Worm (Caenorhabditis elegans) whole organism, L4 larva: ENCODE measurements around the gene lips-5.

Experiments
- R02D3.7 ChIP-seq: fragments of 150-350 bp; sonication (generic microtip); optimal IDR thresholded peaks from 3 replicates; lab custom pipeline; 2014; ENCODE audit warnings: missing biosample characterization, missing genetic modification characterization
- aha-1 ChIP-seq: fragments of 150-350 bp; peaks from one replicate; lab custom pipeline; 2014; ENCODE audit warnings: missing biosample characterization, missing genetic modification characterization
- arid-1 ChIP-seq: fragments of 200-800 bp; sonication (Bioruptor generic); conservative IDR thresholded peaks from 2 replicates; pipeline ENCODE4 v1.3.6; 2022; ENCODE audit warnings: missing genetic modification reagents, missing genetic modification characterization, missing compliant biosample characterization
- ceh-20 ChIP-seq: fragments of 200-800 bp; sonication (Bioruptor generic); IDR thresholded peaks from 2 replicates; pipeline ENCODE4 v1.3.6; 2022; ENCODE audit warnings: missing genetic modification reagents, missing genetic modification characterization, missing compliant biosample characterization
- ceh-32 ChIP-seq: sonication (generic microtip); optimal IDR thresholded peaks from 2 replicates; lab custom pipeline; 2016; ENCODE audit warnings: mild to moderate bottlenecking, missing genetic modification characterization, missing compliant biosample characterization; ENCODE audit not compliant: poor library complexity
- ceh-82 ChIP-seq: sonication (generic microtip); optimal IDR thresholded peaks from 2 replicates; lab custom pipeline; 2017; ENCODE audit warnings: missing biosample characterization, missing genetic modification characterization
- ctbp-1 ChIP-seq: fragments of 200-800 bp; sonication (Bioruptor generic); IDR thresholded peaks from 2 replicates; pipeline ENCODE4 v1.3.6; 2022; ENCODE audit warnings: missing genetic modification reagents, missing genetic modification characterization, missing compliant biosample characterization
- daf-16 ChIP-seq, 3 experiments: sonication (generic microtip); optimal IDR thresholded peaks; 2 replicates each; lab custom pipeline; 2016 to 2017; ENCODE audit warnings: missing genetic modification characterization in 3 of 3, missing genetic modification reagents in 3 of 3, mild to moderate bottlenecking in 2 of 3, missing compliant biosample characterization in 2 of 3, missing biosample characterization in 1 of 3, moderate library complexity in 1 of 3
- daf-8 ChIP-seq: fragments of 200-800 bp; sonication (Bioruptor generic); IDR thresholded peaks from 2 replicates; pipeline ENCODE4 v1.3.6; 2022; ENCODE audit warnings: missing genetic modification characterization, missing compliant biosample characterization
- dmd-6 ChIP-seq: fragments of 200-800 bp; sonication (Bioruptor generic); IDR thresholded peaks from 2 replicates; pipeline ENCODE4 v1.3.6; 2022; ENCODE audit warnings: missing genetic modification reagents, missing genetic modification characterization, missing compliant biosample characterization
- dmd-8 ChIP-seq: fragments of 200-800 bp; sonication (Bioruptor generic); IDR thresholded peaks from 2 replicates; pipeline ENCODE4 v1.3.6; 2022; ENCODE audit warnings: missing genetic modification characterization, missing compliant biosample characterization
- fos-1 ChIP-seq: fragments of 150-350 bp; optimal IDR thresholded peaks from 2 replicates; lab custom pipeline; 2014; ENCODE audit warnings: missing biosample characterization, missing genetic modification characterization
- hif-1 ChIP-seq, 2 experiments: sonication (generic microtip); optimal IDR thresholded peaks; 2 replicates each; lab custom pipeline; 2016 to 2017; ENCODE audit warnings: missing compliant biosample characterization in 2 of 2, missing genetic modification characterization in 2 of 2, missing genetic modification reagents in 2 of 2, missing genotype in 2 of 2, mild to moderate bottlenecking in 1 of 2
- hlh-11 ChIP-seq: fragments of 200-800 bp; sonication (Bioruptor generic); optimal IDR thresholded peaks from 2 replicates; lab custom pipeline; 2018; ENCODE audit warnings: mild to moderate bottlenecking, missing genetic modification characterization, missing compliant biosample characterization
- hlh-30 ChIP-seq: sonication (generic microtip); optimal IDR thresholded peaks from 2 replicates; lab custom pipeline; 2017; ENCODE audit warnings: antibody characterized with exemption, mild to moderate bottlenecking, missing genetic modification characterization, missing compliant biosample characterization; ENCODE audit not compliant: insufficient read depth
- hmg-1.1 ChIP-seq: fragments of 200-800 bp; sonication (Bioruptor generic); IDR thresholded peaks from 2 replicates; pipeline ENCODE4 v1.3.6; 2022; ENCODE audit warnings: missing genetic modification reagents, missing genetic modification characterization, missing compliant biosample characterization
- lin-29 ChIP-seq: fragments of 200-800 bp; sonication (Bioruptor generic); IDR thresholded peaks from 2 replicates; pipeline ENCODE4 v1.3.6; 2022; ENCODE audit warnings: missing genetic modification reagents, missing genetic modification characterization, missing compliant biosample characterization
- lin-38 ChIP-seq: fragments of 200-800 bp; sonication (Bioruptor generic); IDR thresholded peaks from 2 replicates; pipeline ENCODE4 v1.3.6; 2022; ENCODE audit warnings: missing genetic modification reagents, missing genetic modification characterization, missing compliant biosample characterization
- lir-3 ChIP-seq: sonication (generic microtip); optimal IDR thresholded peaks from 2 replicates; lab custom pipeline; 2016; ENCODE audit warnings: mild to moderate bottlenecking, missing genetic modification characterization, missing compliant biosample characterization
- madf-5 ChIP-seq, 2 experiments: fragments of 200-800 bp; sonication (Bioruptor generic); IDR thresholded peaks; 2 replicates each; pipeline ENCODE4 v1.3.6; 2022; ENCODE audit warnings: missing compliant biosample characterization in 2 of 2, missing genetic modification characterization in 2 of 2
- madf-9 ChIP-seq: fragments of 200-800 bp; sonication (Bioruptor generic); conservative IDR thresholded peaks from 2 replicates; pipeline ENCODE4 v1.3.6; 2022; ENCODE audit warnings: missing genetic modification reagents, missing genetic modification characterization, missing compliant biosample characterization
- mdl-1 ChIP-seq, 2 experiments: fragments of 150-350 bp in 1 of 2; sonication (generic microtip) in 1 of 2; optimal IDR thresholded peaks; 2 replicates each; lab custom pipeline; 2014 to 2017; ENCODE audit warnings: missing biosample characterization in 2 of 2, missing genetic modification characterization in 2 of 2
- mxl-2 ChIP-seq: fragments of 200-800 bp; sonication (Bioruptor generic); conservative IDR thresholded peaks from 2 replicates; pipeline ENCODE4 v1.3.6; 2022; ENCODE audit warnings: missing genetic modification reagents, missing genetic modification characterization, missing compliant biosample characterization
- nhr-11 ChIP-seq: fragments of 150-350 bp; optimal IDR thresholded peaks from 2 replicates; lab custom pipeline; 2014; ENCODE audit warnings: missing biosample characterization, missing genetic modification characterization
- nhr-28 ChIP-seq: fragments of 150-350 bp; optimal IDR thresholded peaks from 2 replicates; lab custom pipeline; 2014; ENCODE audit warnings: missing biosample characterization, missing genetic modification characterization
- nhr-42 ChIP-seq: fragments of 200-800 bp; sonication (Bioruptor generic); IDR thresholded peaks from 2 replicates; pipeline ENCODE4 v1.3.6; 2022; ENCODE audit warnings: missing genetic modification characterization, missing compliant biosample characterization
- nhr-48 ChIP-seq: sonication (generic microtip); optimal IDR thresholded peaks from 2 replicates; lab custom pipeline; 2016; ENCODE audit warnings: mild to moderate bottlenecking, missing genetic modification characterization, missing compliant biosample characterization
- nhr-6 ChIP-seq: fragments of 150-350 bp; optimal IDR thresholded peaks from 2 replicates; lab custom pipeline; 2014; ENCODE audit warnings: missing biosample characterization, missing genetic modification characterization
- nhr-76 ChIP-seq: fragments of 150-350 bp; optimal IDR thresholded peaks from 2 replicates; lab custom pipeline; 2014; ENCODE audit warnings: missing biosample characterization, missing genetic modification characterization
- pqm-1 ChIP-seq: sonication (generic microtip); optimal IDR thresholded peaks from 2 replicates; lab custom pipeline; 2017; ENCODE audit warnings: missing biosample characterization, missing genetic modification characterization
- rbr-2 ChIP-seq: sonication (generic microtip); optimal IDR thresholded peaks from 2 replicates; lab custom pipeline; 2016; ENCODE audit warnings: missing genotype, missing genetic modification characterization, missing compliant biosample characterization
- sdz-12 ChIP-seq: fragments of 200-800 bp; sonication (Bioruptor generic); optimal IDR thresholded peaks from 2 replicates; lab custom pipeline; 2018; ENCODE audit warnings: mild to moderate bottlenecking, missing genetic modification characterization, missing compliant biosample characterization
- skn-1 ChIP-seq: fragments of 150-350 bp; optimal IDR thresholded peaks from 2 replicates; lab custom pipeline; 2014; ENCODE audit warnings: missing biosample characterization, missing genetic modification characterization
- spr-1 ChIP-seq: sonication (generic microtip); optimal IDR thresholded peaks from 2 replicates; lab custom pipeline; 2016; ENCODE audit warnings: mild to moderate bottlenecking, missing genetic modification characterization, missing compliant biosample characterization
- spr-3 ChIP-seq: fragments of 200-800 bp; sonication (Bioruptor generic); optimal IDR thresholded peaks from 2 replicates; lab custom pipeline; 2018; ENCODE audit warnings: mild to moderate bottlenecking, missing genetic modification characterization, missing compliant biosample characterization
- unc-62 ChIP-seq, 3 experiments: fragments of 150-350 bp in 1 of 3; sonication (generic microtip); optimal IDR thresholded peaks in 2 of 3; peaks in 1 of 3; 1 replicate in 1 of 3; 2 replicates in 2 of 3; lab custom pipeline; 2014 to 2017; ENCODE audit warnings: missing biosample characterization in 3 of 3, missing genetic modification characterization in 3 of 3, missing genetic modification reagents in 3 of 3, missing genotype in 1 of 3
- zfp-3 ChIP-seq: fragments of 200-800 bp; sonication (Bioruptor generic); conservative IDR thresholded peaks from 2 replicates; pipeline ENCODE4 v1.3.6; 2022; ENCODE audit warnings: missing genetic modification reagents, missing genetic modification characterization, missing compliant biosample characterization
- zip-2 ChIP-seq: fragments of 150-350 bp; optimal IDR thresholded peaks from 2 replicates; lab custom pipeline; 2014; ENCODE audit warnings: missing biosample characterization, missing genetic modification characterization
- ztf-11 ChIP-seq: fragments of 150-350 bp; optimal IDR thresholded peaks from 2 replicates; lab custom pipeline; 2014; ENCODE audit warnings: missing biosample characterization, missing genetic modification characterization

Gene lips-5

DNA sequence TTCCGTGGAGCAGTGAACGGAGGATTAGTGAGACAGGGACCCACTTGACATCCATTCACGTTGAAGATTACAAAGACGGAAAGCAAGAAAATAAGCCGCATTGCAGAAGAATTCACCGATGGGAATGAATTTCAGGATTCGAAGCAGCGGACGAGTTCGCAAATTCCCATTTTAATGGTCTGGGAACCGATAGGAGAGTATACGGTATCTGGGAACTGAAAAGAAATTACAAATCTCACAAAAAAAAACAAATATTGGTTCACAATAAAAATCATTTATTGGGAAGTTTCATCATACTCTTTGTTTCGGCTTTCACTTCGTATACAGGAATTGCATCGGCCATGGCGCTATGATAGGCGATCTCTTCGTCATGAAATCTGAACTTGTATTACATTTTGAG, 18.5 kb downstream of the lips-5 start, which contains the start of gene T12A7.10:
TSS of gene T12A7.10 (minus strand) at position 101 of the 400 bp plus-strand sequence.
- no peak for TF ChIP-seq lin-29 (GFP tag; lab: Robert Waterston, UW)
- TF ChIP-seq aha-1 (tag; lab: Kevin White, UChicago): peak; percentile 56
- TF ChIP-seq, all 104 proteins: peak for 1

- TF ChIP-seq mxl-2 (GFP tag; lab: Robert Waterston, UW) (no peak), nhr-76 (tag; lab: Kevin White, UChicago) (no peak), rbr-2 (tag; lab: Kevin White, UChicago) (no peak), ztf-11 (tag; lab: Kevin White, UChicago) (no peak), nhr-11 (tag; lab: Kevin White, UChicago) (no peak), sdz-12 (GFP tag; lab: Kevin White, UChicago) (no peak), pqm-1 (tag; lab: Kevin White, UChicago) (no peak), nhr-48 (no peak), arid-1 (GFP tag; lab: Robert Waterston, UW) (no peak), ceh-32 (tag; lab: Kevin White, UChicago) (no peak), spr-3 (GFP tag; lab: Kevin White, UChicago) (no peak), hmg-1.1 (GFP tag; lab: Robert Waterston, UW) (no peak), mdl-1 (tag; optimal IDR thresholded peaks at IDR 0.05; lab: Kevin White, UChicago) (no peak), zip-2 (tag; lab: Kevin White, UChicago) (no peak)
These were observed 19.2 kb downstream of the lips-5 start, which contains the start of gene scl-18 for ce11 chrIV:11754328-11754727. scl-18 (minus strand) TSS chrIV:11754428.

ce11 chrIV:11748852-11749251, 24.7 kb downstream of the lips-5 start, which contains the start of gene T12A7.6:
T12A7.6 (plus strand) TSS chrIV:11749220.
- TF ChIP-seq hlh-11 (peak; percentile 32), nhr-28 (tag; lab: Kevin White, UChicago) (peak; percentile 6), daf-16 (GFP tag; optimal IDR thresholded peaks at IDR 0.05; lab: Kevin White, UChicago) (peak in 1 of 2 experiments; percentile 5), daf-16 (tag; optimal IDR thresholded peaks at IDR 0.05; lab: Kevin White, UChicago) (no peak), nhr-11 (tag; lab: Kevin White, UChicago) (peak; percentile 92), hlh-30 (tag; lab: Kevin White, UChicago) (peak; percentile 3), unc-62 (GFP tag; optimal IDR thresholded peaks at IDR 0.05 in 1 of 2; lab: Kevin White, UChicago) (peak in 1 of 2 experiments; percentile 57), unc-62 (tag; optimal IDR thresholded peaks at IDR 0.05; lab: Kevin White, UChicago) (no peak), hif-1 (tag; optimal IDR thresholded peaks at IDR 0.05; lab: Kevin White, UChicago) (peak in 1 of 2 experiments; percentile 5), lir-3 (tag; lab: Kevin White, UChicago) (no peak), nhr-6 (tag; lab: Kevin White, UChicago) (no peak)

DNA sequence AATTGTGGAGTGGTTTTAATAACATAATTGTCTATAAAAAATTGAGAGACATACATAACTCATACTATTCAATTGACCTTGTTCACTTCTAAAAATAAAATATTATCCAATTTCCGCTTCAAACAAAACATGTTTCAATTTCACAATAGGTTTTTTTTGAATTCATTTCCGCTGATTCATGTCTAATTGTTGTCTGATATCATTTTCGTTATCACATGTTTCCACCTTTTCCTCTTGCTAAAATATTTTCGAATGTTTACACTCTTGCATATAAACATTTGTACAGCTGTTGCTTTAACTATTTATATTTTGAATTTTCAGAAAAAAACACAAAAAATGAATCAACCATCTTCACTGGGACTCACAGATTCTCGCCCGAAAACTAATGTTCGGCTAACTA, 28.2 kb downstream of the lips-5 start, which contains the start of gene gem-4:
TSS of gene gem-4 (plus strand) at position 301 of the 400 bp plus-strand sequence.
- TF ChIP-seq R02D3.7 (tag; lab: Kevin White, UChicago): no peak
- TF ChIP-seq nhr-28 (tag; lab: Kevin White, UChicago): peak; percentile 30
- no peak for TF ChIP-seq hmg-1.1 (GFP tag; lab: Robert Waterston, UW)
- no peak for TF ChIP-seq mxl-2 (GFP tag; lab: Robert Waterston, UW)

- TF ChIP-seq zfp-3 (GFP tag; lab: Robert Waterston, UW): no peak
- TF ChIP-seq daf-8 (GFP tag; lab: Robert Waterston, UW): no peak
- no peak for TF ChIP-seq fos-1
- TF ChIP-seq ceh-82 (tag; lab: Kevin White, UChicago): no peak
- TF ChIP-seq hmg-1.1 (GFP tag; lab: Robert Waterston, UW): no peak
- TF ChIP-seq hlh-11: peak; percentile 62
- peak in 1 of 2 experiments; percentile 52 for TF ChIP-seq mdl-1 (tag; optimal IDR thresholded peaks at IDR 0.05; lab: Kevin White, UChicago)
- TF ChIP-seq lin-38 (GFP tag; lab: Robert Waterston, UW): no peak
- no peak for TF ChIP-seq skn-1 (tag; lab: Kevin White, UChicago)
- TF ChIP-seq nhr-42: no peak
- no peak for TF ChIP-seq dmd-8
- no peak for TF ChIP-seq nhr-6 (tag; lab: Kevin White, UChicago)
- TF ChIP-seq ztf-11 (tag; lab: Kevin White, UChicago): no peak
- TF ChIP-seq nhr-48: no peak
- 0 out of 2 replicates have a peak, but pooled peaks have one; percentile 13 for TF ChIP-seq dmd-6 (GFP tag; lab: Robert Waterston, UW)
- TF ChIP-seq ctbp-1 (GFP tag; lab: Robert Waterston, UW): no peak
- TF ChIP-seq madf-9 (GFP tag; lab: Robert Waterston, UW): no peak
- TF ChIP-seq madf-5 (GFP tag; IDR thresholded peaks at IDR 0.05; lab: Robert Waterston, UW): no peak
- peak in 1 of 2 experiments; percentile 88 for TF ChIP-seq daf-16 (GFP tag; optimal IDR thresholded peaks at IDR 0.05; lab: Kevin White, UChicago)
- no peak for TF ChIP-seq daf-16 (tag; optimal IDR thresholded peaks at IDR 0.05; lab: Kevin White, UChicago)
- peak; percentile 20 for TF ChIP-seq rbr-2 (tag; lab: Kevin White, UChicago)
- TF ChIP-seq spr-1 (tag; lab: Kevin White, UChicago): no peak
- TF ChIP-seq lir-3 (tag; lab: Kevin White, UChicago): no peak
- 0 out of 2 replicates have a peak, but pooled peaks have one; percentile 22 for TF ChIP-seq ceh-20 (GFP tag; lab: Robert Waterston, UW)
These were observed 29.3 kb downstream of the lips-5 start for ce11 chrIV:11744287-11744686.
